Fruit fly (Drosophila melanogaster) whole organism, embryonic: ENCODE results near the gene CG33098.

Experiments
- Bgb ChIP-seq: fragments of 200-800 bp; sonication (Bioruptor generic); IDR thresholded peaks from 2 replicates; pipeline ENCODE4 v1.3.6; 2022; ENCODE audit warnings: missing biosample characterization, missing genetic modification characterization; ENCODE audit not compliant: partially characterized antibody
- Bteb2 ChIP-seq: fragments of 200-800 bp; sonication (Bioruptor generic); optimal IDR thresholded peaks from 2 replicates; lab custom pipeline; 2016; ENCODE audit warnings: missing biosample characterization, missing genetic modification characterization
- CG10366 ChIP-seq: fragments of 200-800 bp; sonication (Bioruptor generic); IDR thresholded peaks from 2 replicates; pipeline ENCODE4 v1.3.6; 2022; ENCODE audit warnings: missing biosample characterization, missing genetic modification characterization
- CG10565 ChIP-seq: fragments of 200-800 bp; sonication (Bioruptor generic); optimal IDR thresholded peaks from 3 replicates; lab custom pipeline; 2016; ENCODE audit warnings: missing biosample characterization, mild to moderate bottlenecking, missing genetic modification characterization
- CG11560 ChIP-seq: fragments of 200-800 bp; sonication (Bioruptor generic); IDR thresholded peaks from 3 replicates; pipeline ENCODE4 v1.3.6; 2022; ENCODE audit warnings: missing biosample characterization, missing genetic modification characterization
- CG13287 ChIP-seq: fragments of 200-800 bp; sonication (Bioruptor generic); IDR thresholded peaks from 2 replicates; pipeline ENCODE4 v1.3.6; 2022; ENCODE audit warnings: missing biosample characterization, missing genetic modification characterization; ENCODE audit not compliant: partially characterized antibody
- CG14014 ChIP-seq: fragments of 200-800 bp; sonication (Bioruptor generic); IDR thresholded peaks from 2 replicates; pipeline ENCODE4 v1.3.6; 2022; ENCODE audit warnings: missing biosample characterization, missing genetic modification characterization
- CG16813 ChIP-seq: fragments of 200-800 bp; sonication (Bioruptor generic); IDR thresholded peaks from 3 replicates; pipeline ENCODE4 v1.3.6; 2022; ENCODE audit warnings: missing biosample characterization, missing genetic modification characterization; ENCODE audit not compliant: partially characterized antibody
- CG1832 ChIP-seq: fragments of 200-800 bp; sonication (Bioruptor generic); optimal IDR thresholded peaks from 2 replicates; lab custom pipeline; 2017; ENCODE audit warnings: missing biosample characterization, mild to moderate bottlenecking, missing genetic modification characterization, inconsistent platforms
- CG18764 ChIP-seq: fragments of 200-800 bp; sonication (Bioruptor generic); optimal IDR thresholded peaks from 3 replicates; lab custom pipeline; 2016; ENCODE audit warnings: missing biosample characterization, missing genetic modification characterization
- CG2889 ChIP-seq: fragments of 200-800 bp; sonication (Bioruptor generic); IDR thresholded peaks from 3 replicates; pipeline ENCODE4 v1.3.6; 2022; ENCODE audit warnings: missing biosample characterization, missing genetic modification characterization
- CG30020 ChIP-seq: fragments of 200-800 bp; optimal IDR thresholded peaks from 2 replicates; lab custom pipeline; 2019; ENCODE audit warnings: missing biosample characterization, mild to moderate bottlenecking, missing genetic modification characterization, moderate library complexity
- CG4707 ChIP-seq: fragments of 200-800 bp; sonication (Bioruptor generic); optimal IDR thresholded peaks from 2 replicates; lab custom pipeline; 2018; ENCODE audit warnings: missing biosample characterization, mild to moderate bottlenecking, missing genetic modification characterization, moderate library complexity
- CG6175 ChIP-seq: fragments of 200-800 bp; sonication (Bioruptor generic); IDR thresholded peaks from 3 replicates; pipeline ENCODE4 v1.3.6; 2022; ENCODE audit warnings: missing biosample characterization, missing genetic modification characterization
- CG6813 ChIP-seq: fragments of 200-800 bp; sonication (Bioruptor generic); optimal IDR thresholded peaks from 2 replicates; lab custom pipeline; 2017; ENCODE audit warnings: missing biosample characterization, missing genetic modification characterization, mild to moderate bottlenecking, moderate library complexity, missing genetic modification reagents
- CTCF ChIP-seq: fragments of 200-800 bp; sonication (Bioruptor generic); optimal IDR thresholded peaks from 2 replicates; lab custom pipeline; 2017; ENCODE audit warnings: missing biosample characterization, mild to moderate bottlenecking, missing genetic modification characterization, moderate library complexity
- D ChIP-seq, 2 experiments: fragments of 200-800 bp in 1 of 2; fragments of >200 bp in 1 of 2; sonication (Bioruptor generic) in 1 of 2; optimal IDR thresholded peaks; 2 replicates in 1 of 2; 3 replicates in 1 of 2; lab custom pipeline; 2017; ENCODE audit warnings: mild to moderate bottlenecking in 1 of 2, missing biosample characterization in 1 of 2, missing genetic modification characterization in 1 of 2, missing genetic modification reagents in 1 of 2
- Drgx ChIP-seq: fragments of 200-800 bp; sonication (Bioruptor generic); IDR thresholded peaks from 2 replicates; pipeline ENCODE4 v1.3.6; 2022; ENCODE audit warnings: missing biosample characterization, missing genetic modification characterization
- Ets65A ChIP-seq: fragments of 200-800 bp; sonication (Bioruptor generic); peaks from one replicate; lab custom pipeline; 2016; ENCODE audit warnings: missing biosample characterization, missing genetic modification characterization
- HLH4C ChIP-seq: fragments of 200-800 bp; sonication (Bioruptor generic); IDR thresholded peaks from 3 replicates; pipeline ENCODE4 v1.3.6; 2022; ENCODE audit warnings: missing biosample characterization, missing genetic modification characterization; ENCODE audit not compliant: partially characterized antibody
- HmgD ChIP-seq: fragments of 200-800 bp; sonication (Bioruptor generic); optimal IDR thresholded peaks from 3 replicates; lab custom pipeline; 2016; ENCODE audit warnings: missing biosample characterization, missing genetic modification characterization
- Myb ChIP-seq: fragments of 200-800 bp; sonication (Bioruptor generic); optimal IDR thresholded peaks from 2 replicates; lab custom pipeline; 2016; ENCODE audit warnings: missing biosample characterization, missing genetic modification characterization
- amos ChIP-seq: fragments of 200-800 bp; sonication (Bioruptor generic); IDR thresholded peaks from 2 replicates; pipeline ENCODE4 v1.3.6; 2022; ENCODE audit warnings: missing biosample characterization, missing genetic modification characterization; ENCODE audit not compliant: partially characterized antibody
- ash1 ChIP-seq: fragments of 200-800 bp; sonication (Bioruptor generic); optimal IDR thresholded peaks from 2 replicates; lab custom pipeline; 2018; ENCODE audit warnings: missing biosample characterization, mild to moderate bottlenecking, missing genetic modification characterization
- cas ChIP-seq: fragments of 200-800 bp; sonication (Bioruptor generic); IDR thresholded peaks from 2 replicates; pipeline ENCODE4 v1.3.6; 2022; ENCODE audit warnings: missing biosample characterization, missing genetic modification characterization
- cg ChIP-seq: fragments of 200-800 bp; sonication (Bioruptor generic); optimal IDR thresholded peaks from 3 replicates; lab custom pipeline; 2019; ENCODE audit warnings: missing biosample characterization, mild to moderate bottlenecking, missing genetic modification characterization, moderate library complexity
- crol ChIP-seq: fragments of 200-800 bp; sonication (Bioruptor generic); IDR thresholded peaks from 2 replicates; pipeline ENCODE4 v1.3.6; 2022; ENCODE audit warnings: missing biosample characterization, missing genetic modification characterization
- ham ChIP-seq: fragments of 200-800 bp; sonication (Bioruptor generic); IDR thresholded peaks from 2 replicates; pipeline ENCODE4 v1.3.6; 2022; ENCODE audit warnings: missing biosample characterization, missing genetic modification characterization
- hth ChIP-seq: fragments of >200 bp; optimal IDR thresholded peaks from 2 replicates; lab custom pipeline; 2017; ENCODE audit warnings: inconsistent platforms
- knrl ChIP-seq: fragments of 200-800 bp; sonication (Bioruptor generic); IDR thresholded peaks from 3 replicates; pipeline ENCODE4 v1.3.6; 2022; ENCODE audit warnings: missing biosample characterization, missing genetic modification characterization; ENCODE audit not compliant: partially characterized antibody
- pzg ChIP-seq: fragments of 200-800 bp; sonication (Bioruptor generic); optimal IDR thresholded peaks from 3 replicates; lab custom pipeline; 2018; ENCODE audit warnings: missing biosample characterization, mild to moderate bottlenecking, missing genetic modification characterization, moderate library complexity
- shn ChIP-seq: fragments of 200-800 bp; sonication (Bioruptor generic); optimal IDR thresholded peaks from 3 replicates; lab custom pipeline; 2016; ENCODE audit warnings: missing biosample characterization, missing genetic modification characterization
- stwl ChIP-seq: fragments of 200-800 bp; sonication (Bioruptor generic); optimal IDR thresholded peaks from 3 replicates; lab custom pipeline; 2018; ENCODE audit warnings: missing biosample characterization, mild to moderate bottlenecking, missing genetic modification characterization, moderate library complexity
- ttk ChIP-seq: fragments of 200-800 bp; sonication (Bioruptor generic); IDR thresholded peaks from 2 replicates; pipeline ENCODE4 v2.1.2; 2022; ENCODE audit warnings: missing biosample characterization, missing genetic modification characterization
- wdn ChIP-seq: fragments of 200-800 bp; sonication (Bioruptor generic); IDR thresholded peaks from 2 replicates; pipeline ENCODE4 v1.3.6; 2022; ENCODE audit warnings: missing biosample characterization, missing genetic modification characterization
- yki ChIP-seq: fragments of >200 bp; optimal IDR thresholded peaks from 3 replicates; lab custom pipeline; 2018
- zfh1 ChIP-seq: fragments of 200-800 bp; sonication (Bioruptor generic); IDR thresholded peaks from 3 replicates; pipeline ENCODE4 v1.3.6; 2022; ENCODE audit warnings: missing biosample characterization, missing genetic modification characterization

CG33098 gene

dm6 chr3R:12383784-12384183 is 3.2 kb upstream of the CG33098 start:
- TF ChIP-seq ttk (GFP tag; lab: Robert Waterston, UW) (no peak), CG16813 (GFP tag; lab: Robert Waterston, UW) (peak; percentile 31; the same call in 1 of the 3 replicates), pzg (GFP tag; lab: Kevin White, UChicago) (no peak), amos (peak; percentile 60), HLH4C (GFP tag; lab: Robert Waterston, UW) (no peak), Myb (GFP tag; lab: Kevin White, UChicago) (no peak), CG11560 (tag; lab: Robert Waterston, UW) (no peak), CG13287 (GFP tag; lab: Robert Waterston, UW) (peak; percentile 21; the same call in 1 of the 2 replicates), CG14014 (GFP tag; lab: Robert Waterston, UW) (no peak), shn (GFP tag; lab: Kevin White, UChicago) (no peak), CTCF (peak; percentile 71), knrl (GFP tag; lab: Robert Waterston, UW) (peak; percentile 27; the same call in 1 of the 3 replicates), zfh1 (GFP tag; lab: Robert Waterston, UW) (no peak), stwl (tag; lab: Kevin White, UChicago) (peak; percentile 39), Bteb2 (GFP tag; lab: Kevin White, UChicago) (no peak), crol (GFP tag; lab: Robert Waterston, UW) (no peak), CG10366 (GFP tag; lab: Robert Waterston, UW) (no peak), CG2889 (GFP tag; lab: Robert Waterston, UW) (no peak), Bgb (GFP tag; lab: Robert Waterston, UW) (peak; percentile 20; the same call in 1 of the 2 replicates)

- 0 out of 2 replicates have a peak, but pooled peaks have one; percentile 24 for TF ChIP-seq Drgx (GFP tag; lab: Robert Waterston, UW)
- TF ChIP-seq cas = no peak
- peak; percentile 75; the same call in 1 of the 3 replicates for TF ChIP-seq CG6175 (GFP tag; lab: Robert Waterston, UW)
- TF ChIP-seq yki = no peak
These were observed 2.7 kb upstream of the CG33098 start for dm6 chr3R:12384274-12384673.

- TF ChIP-seq CG18764 = no peak
- TF ChIP-seq ash1 (GFP tag; lab: Kevin White, UChicago) = no peak
- TF ChIP-seq CG6813 (GFP tag; lab: Kevin White, UChicago) = no peak
- TF ChIP-seq wdn = no peak
- TF ChIP-seq hth (lab: Kevin White, UChicago) = no peak
- TF ChIP-seq D (optimal IDR thresholded peaks at IDR 0.05; lab: Kevin White, UChicago) = no peak
- TF ChIP-seq D (GFP tag; optimal IDR thresholded peaks at IDR 0.05; lab: Kevin White, UChicago) = no peak
- TF ChIP-seq HmgD = no peak
- TF ChIP-seq CG30020 (tag; lab: Kevin White, UChicago) = no peak
- TF ChIP-seq CG10565 = no peak
- TF ChIP-seq, all 482 proteins: peak for 0
These were observed 1.0 kb upstream of the CG33098 start, which contains the start of gene Sol1 for dm6 chr3R:12385949-12386348. TSS of gene Sol1 (plus strand) at chr3R:12386249.

dm6 chr3R:12395880-12396279 is 8.9 kb downstream of the CG33098 start, which contains the start of the genes CG10096 and CG10097:
TSS of gene CG10096 (minus strand) at chr3R:12395980.
TSS of gene CG10097 (minus strand) at chr3R:12395980.
- TF ChIP-seq CG1832 (GFP tag; lab: Kevin White, UChicago) = no peak
- no peak for TF ChIP-seq CG11560 (tag; lab: Robert Waterston, UW)
- no peak for TF ChIP-seq cg
- TF ChIP-seq ham (GFP tag; lab: Robert Waterston, UW) = no peak
- TF ChIP-seq Ets65A (GFP tag; lab: Kevin White, UChicago) = peak; percentile 29
- no peak for TF ChIP-seq CG4707 (GFP tag; lab: Kevin White, UChicago)
